Fruit fly (Drosophila melanogaster) whole organism, pupa: ENCODE measurements around the gene emei.

ENCODE experiments used
- CG10348 ChIP-seq: fragments of 200-800 bp; sonication (Bioruptor generic); IDR thresholded peaks from 2 replicates; pipeline ENCODE4 v1.3.6; 2022; ENCODE audit warnings: missing biosample characterization, missing genetic modification characterization
- CG12605 ChIP-seq: fragments of 200-800 bp; sonication (Bioruptor generic); IDR thresholded peaks from 2 replicates; pipeline ENCODE4 v1.3.6; 2022; ENCODE audit warnings: missing biosample characterization, missing genetic modification characterization
- CG13204 ChIP-seq: fragments of 200-800 bp; sonication (Bioruptor generic); optimal IDR thresholded peaks from 2 replicates; lab custom pipeline; 2018; ENCODE audit warnings: missing biosample characterization, mild to moderate bottlenecking, missing genetic modification characterization, moderate library complexity
- CG14655 ChIP-seq: fragments of 200-800 bp; sonication (Bioruptor generic); optimal IDR thresholded peaks from 3 replicates; lab custom pipeline; 2017; ENCODE audit warnings: mild to moderate bottlenecking, missing biosample characterization, missing genetic modification reagents, missing genetic modification characterization
- CG15710 ChIP-seq: fragments of 200-800 bp; sonication (Bioruptor generic); optimal IDR thresholded peaks from 2 replicates; lab custom pipeline; 2018; ENCODE audit warnings: missing biosample characterization, mild to moderate bottlenecking, missing genetic modification characterization, moderate library complexity
- CG17806 ChIP-seq: fragments of 200-800 bp; sonication (Bioruptor generic); optimal IDR thresholded peaks from 2 replicates; lab custom pipeline; 2018; ENCODE audit warnings: missing biosample characterization, mild to moderate bottlenecking, missing genetic modification characterization, moderate library complexity
- CG32121 ChIP-seq: fragments of 200-800 bp; sonication (Bioruptor generic); IDR thresholded peaks from 2 replicates; pipeline ENCODE4 v1.3.6; 2022; ENCODE audit warnings: missing biosample characterization, missing genetic modification characterization
- CG34367 ChIP-seq: fragments of 200-800 bp; sonication (Bioruptor generic); optimal IDR thresholded peaks from 2 replicates; lab custom pipeline; 2018; ENCODE audit warnings: missing biosample characterization, mild to moderate bottlenecking, missing genetic modification characterization
- CG4496 ChIP-seq: fragments of 200-800 bp; sonication (Bioruptor generic); IDR thresholded peaks from 3 replicates; pipeline ENCODE4 v1.3.6; 2022; ENCODE audit warnings: missing biosample characterization, missing genetic modification characterization
- CG8159 ChIP-seq: fragments of 200-800 bp; sonication (Bioruptor generic); optimal IDR thresholded peaks from 3 replicates; lab custom pipeline; 2018; ENCODE audit warnings: missing biosample characterization, mild to moderate bottlenecking, missing genetic modification characterization, moderate library complexity
- CG8301 ChIP-seq: fragments of 200-800 bp; sonication (Bioruptor generic); optimal IDR thresholded peaks from 2 replicates; lab custom pipeline; 2018; ENCODE audit warnings: missing biosample characterization, mild to moderate bottlenecking, missing genetic modification characterization
- CG9948 ChIP-seq: fragments of 200-800 bp; sonication (Bioruptor generic); optimal IDR thresholded peaks from 2 replicates; lab custom pipeline; 2018; ENCODE audit warnings: missing biosample characterization, mild to moderate bottlenecking, missing genetic modification characterization, moderate library complexity
- D1 ChIP-seq: fragments of 200-800 bp; sonication (Bioruptor generic); optimal IDR thresholded peaks from 2 replicates; lab custom pipeline; 2018; ENCODE audit warnings: missing biosample characterization, mild to moderate bottlenecking, missing genetic modification characterization, moderate library complexity
- EcR ChIP-seq: fragments of 200-800 bp; sonication (Bioruptor generic); optimal IDR thresholded peaks from 3 replicates; lab custom pipeline; 2019; ENCODE audit warnings: missing biosample characterization, missing genetic modification characterization, mild to moderate bottlenecking, moderate library complexity, missing genetic modification reagents
- Ets98B ChIP-seq: fragments of 200-800 bp; sonication (Bioruptor generic); IDR thresholded peaks from 2 replicates; pipeline ENCODE4 v1.3.6; 2022; ENCODE audit warnings: missing biosample characterization, missing genetic modification characterization
- Pif1A ChIP-seq: fragments of 200-800 bp; sonication (Bioruptor generic); optimal IDR thresholded peaks from 3 replicates; lab custom pipeline; 2016; ENCODE audit warnings: missing biosample characterization, missing genetic modification characterization
- Pif1B ChIP-seq: fragments of 200-800 bp; sonication (Bioruptor generic); optimal IDR thresholded peaks from 3 replicates; lab custom pipeline; 2016; ENCODE audit warnings: missing biosample characterization, missing genetic modification characterization
- Snoo ChIP-seq: fragments of 200-800 bp; sonication (Bioruptor generic); optimal IDR thresholded peaks from 3 replicates; lab custom pipeline; 2017; ENCODE audit warnings: missing biosample characterization, mild to moderate bottlenecking, missing genetic modification characterization, inconsistent platforms
- fd96Ca ChIP-seq: fragments of 200-800 bp; sonication (Bioruptor generic); IDR thresholded peaks from 3 replicates; pipeline ENCODE4 v1.3.6; 2022; ENCODE audit warnings: missing biosample characterization, missing genetic modification characterization
- gl ChIP-seq: fragments of 200-800 bp; sonication (Bioruptor generic); optimal IDR thresholded peaks from 2 replicates; lab custom pipeline; 2018; ENCODE audit warnings: missing biosample characterization, mild to moderate bottlenecking, missing genetic modification characterization
- rn ChIP-seq: fragments of 200-800 bp; sonication (Bioruptor generic); IDR thresholded peaks from 2 replicates; pipeline ENCODE4 v1.3.6; 2022; ENCODE audit warnings: missing biosample characterization, missing genetic modification characterization

Gene emei

DNA sequence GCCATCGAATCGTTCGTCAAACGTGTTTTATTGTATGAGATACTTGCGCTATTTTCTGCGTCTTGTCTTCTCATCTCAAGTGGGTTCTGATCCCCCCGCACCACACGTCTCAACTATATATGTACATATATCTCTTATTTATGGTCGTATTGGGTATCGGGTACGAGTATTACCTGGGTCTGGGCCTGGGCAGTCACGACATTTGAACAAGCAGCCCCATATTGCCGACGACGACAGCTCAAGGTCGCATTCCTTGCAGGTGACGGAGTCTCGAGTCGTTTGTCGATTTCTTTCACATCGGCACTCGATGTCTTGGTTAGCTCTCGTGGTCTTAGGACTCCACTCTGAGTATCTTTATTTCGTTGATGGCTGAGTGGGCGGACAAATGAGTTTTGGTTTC, 35.6 kb downstream of the emei start:
- TF ChIP-seq EcR (GFP tag; lab: Kevin White, UChicago) = peak; percentile 31
- TF ChIP-seq rn (GFP tag; lab: Robert Waterston, UW) = no peak

DNA sequence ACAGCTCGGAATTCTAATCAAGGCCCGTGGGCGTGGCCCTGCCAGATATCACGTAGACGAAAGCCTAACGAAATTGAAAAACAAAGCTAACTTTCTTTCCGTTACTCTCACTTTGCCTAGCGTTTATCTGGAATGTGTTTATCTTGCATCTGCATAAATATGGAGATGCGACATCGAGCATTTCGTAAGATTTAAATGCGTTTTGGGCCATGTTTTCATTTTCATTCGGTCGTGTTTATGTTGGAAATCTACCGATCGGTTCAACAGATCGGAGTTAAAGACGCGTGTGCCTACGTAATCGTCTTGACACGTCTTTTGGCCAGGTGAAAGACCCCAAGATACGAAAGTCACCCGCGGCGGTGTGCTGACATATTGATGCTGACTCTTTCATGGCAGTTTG, 38.2 kb downstream of the emei start:
- TF ChIP-seq CG34367 (tag; lab: Kevin White, UChicago) (no peak), CG10348 (no peak), Pif1B (GFP tag; lab: Kevin White, UChicago) (no peak), CG8301 (tag; lab: Kevin White, UChicago) (no peak), CG17806 (tag; lab: Kevin White, UChicago) (no peak), Snoo (tag; lab: Kevin White, UChicago) (no peak), CG9948 (tag; lab: Kevin White, UChicago) (no peak)

DNA sequence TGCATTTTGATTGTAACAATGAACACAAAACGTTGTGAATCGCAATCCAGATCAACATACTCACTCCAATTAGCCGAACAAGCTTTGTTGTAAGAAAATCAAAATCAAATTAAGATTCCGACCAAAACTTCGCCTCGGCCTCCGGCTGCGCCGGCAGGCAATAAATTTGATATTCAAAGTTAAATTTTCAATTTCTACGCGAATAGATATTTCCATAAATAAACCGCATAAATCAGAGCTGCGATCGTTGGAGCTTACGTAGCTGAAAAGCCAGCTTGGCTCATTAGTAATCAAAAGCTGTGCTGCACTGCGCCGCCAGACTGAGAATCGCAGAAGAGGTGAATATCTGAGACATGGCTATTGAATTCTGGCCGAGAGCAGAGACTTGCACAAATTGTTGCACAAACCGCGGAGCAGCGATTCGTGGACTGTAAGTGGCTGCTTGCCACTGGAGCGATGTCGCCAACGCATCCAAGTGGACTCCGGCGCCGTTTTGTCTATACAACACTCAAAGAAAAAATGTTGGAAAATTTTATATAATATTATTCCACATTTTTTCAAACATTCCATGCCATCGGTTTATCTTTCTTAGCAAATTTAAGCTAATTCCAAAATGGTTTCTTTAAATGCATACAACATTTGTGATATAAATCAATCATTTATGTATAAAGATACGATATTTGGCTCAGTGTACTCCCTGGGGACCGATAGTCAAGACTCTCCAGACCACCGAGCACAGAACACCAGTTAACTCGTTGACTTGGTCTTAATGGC, 39.2 kb downstream of the emei start:
- TF ChIP-seq gl (peak; percentile 66), fd96Ca (GFP tag; lab: Robert Waterston, UW) (peak; percentile 61; the same call in 1 of the 3 replicates), Pif1A (GFP tag; lab: Kevin White, UChicago) (peak; percentile 68), CG17806 (tag; lab: Kevin White, UChicago) (peak; percentile 88), CG8301 (tag; lab: Kevin White, UChicago) (peak; percentile 85), rn (GFP tag; lab: Robert Waterston, UW) (no peak; the same call in 1 of the 2 replicates), CG12605 (peak; percentile 41), CG32121 (peak; percentile 54; the same call in 1 of the 2 replicates), Pif1B (GFP tag; lab: Kevin White, UChicago) (peak; percentile 64), CG34367 (tag; lab: Kevin White, UChicago) (peak; percentile 76), CG9948 (tag; lab: Kevin White, UChicago) (peak; percentile 87), CG4496 (GFP tag; lab: Robert Waterston, UW) (peak; percentile 77), CG15710 (tag; lab: Kevin White, UChicago) (peak; percentile 81), D1 (tag; lab: Kevin White, UChicago) (peak; percentile 65), CG8159 (tag; lab: Kevin White, UChicago) (peak; percentile 88), Snoo (tag; lab: Kevin White, UChicago) (no peak), EcR (GFP tag; lab: Kevin White, UChicago) (peak; percentile 21), CG13204 (GFP tag; lab: Kevin White, UChicago) (peak; percentile 59), Ets98B (GFP tag; lab: Robert Waterston, UW) (peak; percentile 68), CG14655 (GFP tag; lab: Kevin White, UChicago) (peak; percentile 87), CG10348 (no peak)

DNA sequence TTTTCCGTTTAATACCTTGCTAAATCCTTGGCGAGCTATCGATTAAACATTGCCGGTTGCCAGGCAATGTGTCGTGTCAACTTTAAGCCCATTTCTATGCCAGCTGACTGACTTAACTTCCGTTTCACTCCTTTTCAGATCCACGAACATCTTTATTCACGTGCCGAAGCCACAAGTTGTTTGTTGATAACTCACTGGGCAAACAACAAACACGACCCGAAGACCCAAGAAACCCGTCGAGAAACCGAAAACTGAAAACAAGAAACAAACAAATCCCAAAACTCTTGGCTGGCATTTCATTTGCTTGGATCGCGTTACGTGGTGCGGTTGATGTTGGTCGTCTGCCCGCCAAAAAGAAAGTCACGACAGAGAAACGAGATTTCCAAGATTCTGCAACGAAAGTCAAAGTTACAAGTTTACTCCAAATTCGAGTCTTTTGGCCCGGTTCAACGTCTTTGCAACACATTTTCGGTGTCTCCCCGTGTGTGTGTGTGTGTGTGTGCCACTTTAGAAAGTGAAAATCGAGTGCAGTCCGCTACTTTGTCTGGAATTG, 41.3 kb downstream of the emei start, which contains the start of gene CG6216:
Gene CG6216 (minus strand): TSS at position 51 of the 553 bp plus-strand sequence.
- TF ChIP-seq Pif1A (GFP tag; lab: Kevin White, UChicago) = no peak
- TF ChIP-seq CG4496 (GFP tag; lab: Robert Waterston, UW) = no peak
- TF ChIP-seq Snoo (tag; lab: Kevin White, UChicago) = peak; percentile 77

DNA sequence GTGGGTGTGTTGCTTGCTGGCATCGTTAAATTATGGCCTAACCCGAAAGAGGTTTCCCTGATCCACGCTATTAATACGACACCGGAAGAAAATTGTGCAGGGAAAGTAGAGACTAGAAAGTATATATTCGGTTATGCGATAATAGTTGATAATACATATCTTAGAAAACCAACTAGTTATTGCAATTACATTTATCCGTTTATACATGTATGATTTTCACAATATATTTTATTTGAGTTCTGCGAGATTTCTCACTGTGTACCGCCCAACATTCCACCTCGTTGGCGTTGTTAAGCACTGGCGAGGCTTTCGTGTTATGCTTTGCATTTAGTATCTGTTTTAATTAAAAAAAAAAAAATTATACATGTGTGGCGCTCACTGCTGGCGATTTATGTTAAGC, 45.9 kb downstream of the emei start:
- TF ChIP-seq CG13204 (GFP tag; lab: Kevin White, UChicago) (no peak), rn (GFP tag; lab: Robert Waterston, UW) (peak; percentile 51; the same call in 1 of the 2 replicates), CG32121 (peak; percentile 74), Ets98B (GFP tag; lab: Robert Waterston, UW) (peak; percentile 77), CG8159 (tag; lab: Kevin White, UChicago) (no peak), CG8301 (tag; lab: Kevin White, UChicago) (peak; percentile 46), Pif1A (GFP tag; lab: Kevin White, UChicago) (peak; percentile 54), Snoo (tag; lab: Kevin White, UChicago) (peak; percentile 23), CG15710 (tag; lab: Kevin White, UChicago) (peak; percentile 19), CG10348 (peak; percentile 15; the same call in 1 of the 2 replicates), fd96Ca (GFP tag; lab: Robert Waterston, UW) (peak; percentile 68), CG34367 (tag; lab: Kevin White, UChicago) (no peak), CG4496 (GFP tag; lab: Robert Waterston, UW) (peak; percentile 77), CG14655 (GFP tag; lab: Kevin White, UChicago) (peak; percentile 58), Pif1B (GFP tag; lab: Kevin White, UChicago) (peak; percentile 44), D1 (tag; lab: Kevin White, UChicago) (no peak), gl (no peak), CG17806 (tag; lab: Kevin White, UChicago) (no peak), EcR (GFP tag; lab: Kevin White, UChicago) (no peak), CG9948 (tag; lab: Kevin White, UChicago) (no peak), CG12605 (peak; percentile 8; the same call in 1 of the 2 replicates)
